Worm (Caenorhabditis elegans) whole organism, late embryonic: ENCODE results near the gene F28E10.1.

Experiments
- F13H6.1 ChIP-seq: sonication (generic microtip); optimal IDR thresholded peaks from 2 replicates; lab custom pipeline; 2016; ENCODE audit warnings: missing genetic modification characterization, missing compliant biosample characterization
- K09A11.1 ChIP-seq: sonication (generic microtip); optimal IDR thresholded peaks from 2 replicates; lab custom pipeline; 2017; ENCODE audit warnings: antibody characterized with exemption, mild to moderate bottlenecking, missing genetic modification characterization, missing compliant biosample characterization; ENCODE audit not compliant: insufficient read depth
- ahr-1 ChIP-seq: sonication (generic microtip); optimal IDR thresholded peaks from 2 replicates; lab custom pipeline; 2016; ENCODE audit warnings: missing genetic modification characterization, missing compliant biosample characterization
- ama-1 ChIP-seq: fragments of 150-350 bp; optimal IDR thresholded peaks from 2 replicates; lab custom pipeline; 2014
- che-1 ChIP-seq: sonication (generic microtip); optimal IDR thresholded peaks from 2 replicates; lab custom pipeline; 2016; ENCODE audit warnings: mild to moderate bottlenecking, missing genetic modification characterization, missing compliant biosample characterization
- elt-2 ChIP-seq: sonication (generic microtip); optimal IDR thresholded peaks from 2 replicates; lab custom pipeline; 2016; ENCODE audit warnings: missing genetic modification reagents, missing genetic modification characterization, missing compliant biosample characterization
- hlh-30 ChIP-seq: sonication (generic microtip); optimal IDR thresholded peaks from 2 replicates; lab custom pipeline; 2017; ENCODE audit warnings: antibody characterized with exemption, missing genetic modification characterization, missing compliant biosample characterization; ENCODE audit not compliant: insufficient read depth
- mec-3 ChIP-seq: sonication (generic microtip); optimal IDR thresholded peaks from 2 replicates; lab custom pipeline; 2016; ENCODE audit warnings: borderline replicate concordance, missing genetic modification characterization, missing compliant biosample characterization
- pag-3 ChIP-seq: sonication (generic microtip); optimal IDR thresholded peaks from 2 replicates; lab custom pipeline; 2016; ENCODE audit warnings: missing compliant biosample characterization, missing genetic modification characterization, borderline replicate concordance
- pha-4 ChIP-seq: fragments of 150-350 bp; optimal IDR thresholded peaks from 2 replicates; lab custom pipeline; 2018; ENCODE audit warnings: missing biosample characterization, missing genetic modification reagents, missing genetic modification characterization
- pqm-1 ChIP-seq: sonication (generic microtip); optimal IDR thresholded peaks from 2 replicates; lab custom pipeline; 2016; ENCODE audit warnings: missing genetic modification characterization, missing compliant biosample characterization
- rnt-1 ChIP-seq: sonication (generic microtip); optimal IDR thresholded peaks from 2 replicates; lab custom pipeline; 2016; ENCODE audit warnings: missing genetic modification characterization, missing compliant biosample characterization
- syd-9 ChIP-seq: sonication (generic microtip); optimal IDR thresholded peaks from 2 replicates; lab custom pipeline; 2016; ENCODE audit warnings: mild to moderate bottlenecking, missing genetic modification characterization, moderate library complexity, missing compliant biosample characterization
- tbx-2 ChIP-seq: sonication (generic microtip); optimal IDR thresholded peaks from 2 replicates; lab custom pipeline; 2016; ENCODE audit warnings: missing genetic modification characterization, missing compliant biosample characterization

- TF ChIP-seq elt-2 (tag; lab: Kevin White, UChicago), result no peak
- TF ChIP-seq F13H6.1 (tag; lab: Kevin White, UChicago), result no peak
- TF ChIP-seq syd-9 (tag; lab: Kevin White, UChicago), result no peak
- TF ChIP-seq ama-1 (lab: Kevin White, UChicago), result no peak
- TF ChIP-seq hlh-30 (tag; lab: Kevin White, UChicago), result no peak
- no peak for TF ChIP-seq pqm-1 (tag; lab: Kevin White, UChicago)
- no peak for TF ChIP-seq K09A11.1 (tag; lab: Kevin White, UChicago)
- TF ChIP-seq mec-3 (tag; lab: Kevin White, UChicago), result no peak
- no peak for TF ChIP-seq rnt-1 (tag; lab: Kevin White, UChicago)
- no peak for TF ChIP-seq tbx-2 (tag; lab: Kevin White, UChicago)
- TF ChIP-seq pha-4 (tag; lab: Kevin White, UChicago), result no peak
- no peak for TF ChIP-seq pag-3
- TF ChIP-seq che-1 (tag; lab: Kevin White, UChicago), result no peak
- TF ChIP-seq ahr-1 (tag; lab: Kevin White, UChicago), result no peak
These were observed 2.8 kb upstream of the F28E10.1 start for ce11 chrIV:4565882-4566281.
